Worm (Caenorhabditis elegans): ENCODE measurements around the gene atf-8.

atf-8 gene

ce11 chrV:6120156-6120879 lies 14.9 kb downstream of the atf-8 start, which contains the start of gene ceh-49:
TSS of gene ceh-49 (minus strand) at chrV:6120206.
- no peak for TF ChIP-seq ets-7 (tag; optimal IDR thresholded peaks at IDR 0.05)
- no peak for TF ChIP-seq tra-4 (tag; optimal IDR thresholded peaks at IDR 0.05)
- no peak for TF ChIP-seq pes-1 (GFP tag; IDR thresholded peaks at IDR 0.05)
- no peak for TF ChIP-seq ceh-13 (GFP tag; optimal IDR thresholded peaks at IDR 0.05)

ce11 chrV:6121659-6122058 lies 16.3 kb downstream of the atf-8 start:
- TF ChIP-seq sea-1 (GFP tag; conservative IDR thresholded peaks at IDR 0.05) (no peak), ets-7 (tag; optimal IDR thresholded peaks at IDR 0.05) (no peak), F13C5.2 (tag; optimal IDR thresholded peaks at IDR 0.05) (no peak), ama-1 (optimal IDR thresholded peaks at IDR 0.05) (no peak), aly-1 (tag; optimal IDR thresholded peaks at IDR 0.05) (no peak), hmg-4 (GFP tag; optimal IDR thresholded peaks at IDR 0.05) (no peak), pes-1 (GFP tag; IDR thresholded peaks at IDR 0.05) (no peak)

ce11 chrV:6128355-6128754 lies 22.9 kb downstream of the atf-8 start:
- TF ChIP-seq ceh-13 (GFP tag; optimal IDR thresholded peaks at IDR 0.05) (no peak), tbx-37 (GFP tag; conservative IDR thresholded peaks at IDR 0.05) (no peak), B0310.2 (tag; optimal IDR thresholded peaks at IDR 0.05) (no peak)

- no peak for TF ChIP-seq F13C5.2 (tag; optimal IDR thresholded peaks at IDR 0.05)
- TF ChIP-seq B0310.2 (tag; optimal IDR thresholded peaks at IDR 0.05) = no peak
- no peak for TF ChIP-seq ets-7 (tag; optimal IDR thresholded peaks at IDR 0.05)
- no peak for TF ChIP-seq tbx-37 (GFP tag; conservative IDR thresholded peaks at IDR 0.05)
- TF ChIP-seq scrt-1 (GFP tag; IDR thresholded peaks at IDR 0.05) = no peak
- no peak for TF ChIP-seq ceh-36 (tag; optimal IDR thresholded peaks at IDR 0.05)
- TF ChIP-seq hmbx-1 (tag; optimal IDR thresholded peaks at IDR 0.05) = no peak
- no peak for TF ChIP-seq hmg-4 (GFP tag; optimal IDR thresholded peaks at IDR 0.05)
- no peak for TF ChIP-seq tbx-11 (GFP tag; IDR thresholded peaks at IDR 0.05)
- no peak for TF ChIP-seq flt-1 (GFP tag; IDR thresholded peaks at IDR 0.05)
- no peak for TF ChIP-seq sea-1 (GFP tag; conservative IDR thresholded peaks at IDR 0.05)
- TF ChIP-seq aly-1 (tag; optimal IDR thresholded peaks at IDR 0.05) = no peak
- no peak for TF ChIP-seq ama-1 (optimal IDR thresholded peaks at IDR 0.05)
- no peak for TF ChIP-seq pes-1 (GFP tag; IDR thresholded peaks at IDR 0.05)
- no peak for TF ChIP-seq tra-4 (tag; optimal IDR thresholded peaks at IDR 0.05)
- TF ChIP-seq ceh-13 (GFP tag; optimal IDR thresholded peaks at IDR 0.05) = no peak
- no peak for TF ChIP-seq hnd-1 (tag; optimal IDR thresholded peaks at IDR 0.05)
Observed at ce11 chrV:6131100-6131499, 25.7 kb downstream of the atf-8 start, which contains the start of gene exp-2. TSS of gene exp-2 (plus strand) at chrV:6131400.

- TF ChIP-seq hmg-4 (GFP tag; optimal IDR thresholded peaks at IDR 0.05) = no peak
- TF ChIP-seq ceh-36 (tag; optimal IDR thresholded peaks at IDR 0.05) = no peak
- no peak for TF ChIP-seq ets-7 (tag; optimal IDR thresholded peaks at IDR 0.05)
- TF ChIP-seq ceh-13 (GFP tag; optimal IDR thresholded peaks at IDR 0.05) = no peak
- TF ChIP-seq flt-1 (GFP tag; IDR thresholded peaks at IDR 0.05) = no peak
- TF ChIP-seq pes-1 (GFP tag; IDR thresholded peaks at IDR 0.05) = no peak
Observed at ce11 chrV:6135428-6135827, 30.0 kb downstream of the atf-8 start.

- no peak for TF ChIP-seq ama-1 (optimal IDR thresholded peaks at IDR 0.05)
- TF ChIP-seq ets-7 (tag; optimal IDR thresholded peaks at IDR 0.05) = no peak
- no peak for TF ChIP-seq scrt-1 (GFP tag; IDR thresholded peaks at IDR 0.05)
- no peak for TF ChIP-seq tbx-11 (GFP tag; IDR thresholded peaks at IDR 0.05)
- no peak for TF ChIP-seq sea-1 (GFP tag; conservative IDR thresholded peaks at IDR 0.05)
- TF ChIP-seq flt-1 (GFP tag; IDR thresholded peaks at IDR 0.05) = no peak
- no peak for TF ChIP-seq ceh-13 (GFP tag; optimal IDR thresholded peaks at IDR 0.05)
- no peak for TF ChIP-seq tra-4 (tag; optimal IDR thresholded peaks at IDR 0.05)
- no peak for TF ChIP-seq hmg-4 (GFP tag; optimal IDR thresholded peaks at IDR 0.05)
- no peak for TF ChIP-seq tbx-37 (GFP tag; conservative IDR thresholded peaks at IDR 0.05)
- TF ChIP-seq aly-1 (tag; optimal IDR thresholded peaks at IDR 0.05) = no peak
- TF ChIP-seq ceh-36 (tag; optimal IDR thresholded peaks at IDR 0.05) = no peak
Observed at ce11 chrV:6138167-6138566, 32.8 kb downstream of the atf-8 start.
